Worm (Caenorhabditis elegans) whole organism, L1 larva: Measurements from ENCODE around the gene ins-23.

ENCODE experiments used
- C04F5.9 ChIP-seq: sonication (generic microtip); optimal IDR thresholded peaks from 2 replicates; lab custom pipeline; 2016; ENCODE audit warnings: missing genetic modification characterization, missing compliant biosample characterization
- C16A3.4 ChIP-seq: fragments of 150-350 bp; optimal IDR thresholded peaks from 2 replicates; lab custom pipeline; 2014; ENCODE audit warnings: missing biosample characterization, missing genetic modification characterization
- aly-2 ChIP-seq: fragments of 150-350 bp; optimal IDR thresholded peaks from 2 replicates; lab custom pipeline; 2014; ENCODE audit warnings: missing biosample characterization, missing genetic modification characterization
- ceh-8 ChIP-seq: fragments of 200-800 bp; sonication (Bioruptor generic); optimal IDR thresholded peaks from 2 replicates; lab custom pipeline; 2018; ENCODE audit warnings: mild to moderate bottlenecking, missing genetic modification characterization, moderate library complexity, missing compliant biosample characterization
- ceh-82 ChIP-seq, 3 experiments: fragments of 150-350 bp in 1 of 3; sonication (generic microtip) in 2 of 3; optimal IDR thresholded peaks; 2 replicates each; lab custom pipeline; 2014 to 2017; ENCODE audit warnings: missing biosample characterization in 3 of 3, missing genetic modification characterization in 3 of 3
- ces-1 ChIP-seq: fragments of 150-350 bp; optimal IDR thresholded peaks from 2 replicates; lab custom pipeline; 2014; ENCODE audit warnings: missing biosample characterization, missing genetic modification reagents, missing genetic modification characterization
- dpl-1 ChIP-seq, 3 experiments: fragments of 150-350 bp in 2 of 3; sonication (generic microtip) in 1 of 3; optimal IDR thresholded peaks; 2 replicates each; lab custom pipeline; 2014 to 2017; ENCODE audit warnings: missing biosample characterization in 3 of 3, missing genetic modification characterization in 3 of 3, missing genetic modification reagents in 3 of 3
- dsc-1 ChIP-seq: sonication (generic microtip); optimal IDR thresholded peaks from 2 replicates; lab custom pipeline; 2016; ENCODE audit warnings: mild to moderate bottlenecking, missing genetic modification characterization, missing compliant biosample characterization
- efl-1 ChIP-seq, 4 experiments: fragments of 150-350 bp; optimal IDR thresholded peaks in 3 of 4; peaks in 1 of 4; 1 replicate in 1 of 4; 2 replicates in 3 of 4; lab custom pipeline; 2014; ENCODE audit warnings: missing biosample characterization in 2 of 4, missing genetic modification characterization in 2 of 4, missing genetic modification reagents in 2 of 4
- egl-13 ChIP-seq: sonication (generic microtip); optimal IDR thresholded peaks from 2 replicates; lab custom pipeline; 2016; ENCODE audit warnings: missing genotype, missing genetic modification reagents, missing genetic modification characterization, missing compliant biosample characterization
- elt-3 ChIP-seq, 6 experiments: fragments of 150-350 bp in 1 of 6; sonication (generic microtip); optimal IDR thresholded peaks; 2 replicates each; lab custom pipeline; 2017 to 2018; ENCODE audit warnings: missing biosample characterization in 6 of 6, missing genetic modification characterization in 6 of 6, inconsistent platforms in 1 of 6
- fkh-10 ChIP-seq: sonication (generic microtip); optimal IDR thresholded peaks from 2 replicates; lab custom pipeline; 2017; ENCODE audit warnings: missing biosample characterization, missing genetic modification reagents, missing genetic modification characterization
- fkh-8 ChIP-seq: sonication (generic microtip); optimal IDR thresholded peaks from 2 replicates; lab custom pipeline; 2016; ENCODE audit warnings: mild to moderate bottlenecking, missing genetic modification characterization, missing compliant biosample characterization
- fos-1 ChIP-seq: fragments of 150-350 bp; optimal IDR thresholded peaks from 2 replicates; lab custom pipeline; 2014; ENCODE audit warnings: missing biosample characterization, missing genetic modification characterization
- grh-1 ChIP-seq: fragments of 200-800 bp; sonication (Bioruptor generic); IDR thresholded peaks from 2 replicates; pipeline ENCODE4 v1.3.6; 2022; ENCODE audit warnings: missing genetic modification reagents, missing genetic modification characterization, missing compliant biosample characterization
- hpl-2 ChIP-seq: fragments of 150-350 bp; optimal IDR thresholded peaks from 2 replicates; lab custom pipeline; 2014; ENCODE audit warnings: missing biosample characterization, missing genetic modification reagents, missing genetic modification characterization
- isw-1 ChIP-seq: fragments of 200-800 bp; sonication (Bioruptor generic); IDR thresholded peaks from 2 replicates; pipeline ENCODE4 v1.3.6; 2022; ENCODE audit warnings: missing genetic modification characterization, missing compliant biosample characterization
- lin-14 ChIP-seq: fragments of 200-800 bp; sonication (Bioruptor generic); optimal IDR thresholded peaks from 2 replicates; lab custom pipeline; 2018; ENCODE audit warnings: mild to moderate bottlenecking, missing genetic modification characterization, moderate library complexity, missing compliant biosample characterization
- lin-35 ChIP-seq, 2 experiments: fragments of 150-350 bp; optimal IDR thresholded peaks; 2 replicates each; lab custom pipeline; 2014; ENCODE audit warnings: missing biosample characterization in 2 of 2, missing genetic modification characterization in 2 of 2, missing genetic modification reagents in 2 of 2
- lin-39 ChIP-seq: fragments of 150-350 bp; optimal IDR thresholded peaks from 2 replicates; lab custom pipeline; 2014; ENCODE audit warnings: missing biosample characterization, missing genetic modification reagents, missing genetic modification characterization
- lsy-2 ChIP-seq, 2 experiments: fragments of 150-350 bp; optimal IDR thresholded peaks; 2 replicates each; lab custom pipeline; 2014; ENCODE audit warnings: missing biosample characterization in 2 of 2, missing genetic modification characterization in 2 of 2
- mab-9 ChIP-seq: fragments of 200-800 bp; sonication (Bioruptor generic); IDR thresholded peaks from 2 replicates; pipeline ENCODE4 v1.3.6; 2022; ENCODE audit warnings: missing genetic modification reagents, missing genetic modification characterization, missing compliant biosample characterization
- mdl-1 ChIP-seq, 2 experiments: fragments of 150-350 bp; optimal IDR thresholded peaks; 2 replicates each; lab custom pipeline; 2014 to 2017; ENCODE audit warnings: missing biosample characterization in 2 of 2, missing genetic modification characterization in 2 of 2, inconsistent platforms in 1 of 2
- mep-1 ChIP-seq: fragments of 150-350 bp; optimal IDR thresholded peaks from 2 replicates; lab custom pipeline; 2014; ENCODE audit warnings: missing biosample characterization, missing genetic modification characterization
- nhr-11 ChIP-seq: fragments of 150-350 bp; optimal IDR thresholded peaks from 2 replicates; lab custom pipeline; 2014; ENCODE audit warnings: missing biosample characterization, missing genetic modification characterization
- nhr-12 ChIP-seq: sonication (generic microtip); optimal IDR thresholded peaks from 2 replicates; lab custom pipeline; 2017; ENCODE audit warnings: missing biosample characterization, missing genetic modification characterization
- nhr-19 ChIP-seq: fragments of 200-800 bp; sonication (Bioruptor generic); conservative IDR thresholded peaks from 2 replicates; pipeline ENCODE4 v1.3.6; 2022; ENCODE audit warnings: missing genetic modification characterization, missing compliant biosample characterization
- nhr-237 ChIP-seq: fragments of 150-350 bp; optimal IDR thresholded peaks from 2 replicates; lab custom pipeline; 2014; ENCODE audit warnings: missing biosample characterization, missing genetic modification characterization
- nhr-47 ChIP-seq: sonication (generic microtip); optimal IDR thresholded peaks from 2 replicates; lab custom pipeline; 2016; ENCODE audit warnings: mild to moderate bottlenecking, missing genetic modification characterization, moderate library complexity, missing compliant biosample characterization
- nhr-71 ChIP-seq: sonication (generic microtip); optimal IDR thresholded peaks from 2 replicates; lab custom pipeline; 2016; ENCODE audit warnings: mild to moderate bottlenecking, missing genetic modification characterization, moderate library complexity, missing compliant biosample characterization
- nhr-76 ChIP-seq: sonication (generic microtip); optimal IDR thresholded peaks from 2 replicates; lab custom pipeline; 2017; ENCODE audit warnings: missing biosample characterization, missing genetic modification characterization
- pax-3 ChIP-seq: fragments of 200-800 bp; sonication (Bioruptor generic); optimal IDR thresholded peaks from 2 replicates; lab custom pipeline; 2018; ENCODE audit warnings: mild to moderate bottlenecking, missing genetic modification characterization, moderate library complexity, missing compliant biosample characterization
- rnt-1 ChIP-seq: sonication (generic microtip); optimal IDR thresholded peaks from 2 replicates; lab custom pipeline; 2016; ENCODE audit warnings: mild to moderate bottlenecking, missing genetic modification characterization, moderate library complexity, missing compliant biosample characterization
- skn-1 ChIP-seq: fragments of 150-350 bp; optimal IDR thresholded peaks from 2 replicates; lab custom pipeline; 2014; ENCODE audit warnings: missing biosample characterization, missing genetic modification characterization
- snpc-4 ChIP-seq: fragments of 150-350 bp; optimal IDR thresholded peaks from 2 replicates; lab custom pipeline; 2014; ENCODE audit warnings: missing biosample characterization, missing genetic modification characterization
- snu-23 ChIP-seq: sonication (generic microtip); optimal IDR thresholded peaks from 2 replicates; lab custom pipeline; 2016; ENCODE audit warnings: missing genetic modification characterization, missing compliant biosample characterization
- sox-4 ChIP-seq: sonication (generic microtip); optimal IDR thresholded peaks from 2 replicates; lab custom pipeline; 2016; ENCODE audit warnings: missing genetic modification characterization, missing compliant biosample characterization
- sup-37 ChIP-seq: fragments of 200-800 bp; sonication (Bioruptor generic); optimal IDR thresholded peaks from 2 replicates; lab custom pipeline; 2018; ENCODE audit warnings: mild to moderate bottlenecking, missing genetic modification characterization, missing compliant biosample characterization
- swsn-7 ChIP-seq: sonication (generic microtip); optimal IDR thresholded peaks from 2 replicates; lab custom pipeline; 2016; ENCODE audit warnings: missing genetic modification characterization, missing compliant biosample characterization
- tbx-2 ChIP-seq: sonication (generic microtip); optimal IDR thresholded peaks from 2 replicates; lab custom pipeline; 2016; ENCODE audit warnings: missing genetic modification characterization, missing compliant biosample characterization
- unc-86 ChIP-seq: sonication (generic microtip); optimal IDR thresholded peaks from 2 replicates; lab custom pipeline; 2016; ENCODE audit warnings: missing genetic modification characterization, missing compliant biosample characterization
- xbp-1 ChIP-seq: sonication (generic microtip); optimal IDR thresholded peaks from 2 replicates; lab custom pipeline; 2016; ENCODE audit warnings: missing genetic modification characterization, missing compliant biosample characterization

The ins-23 gene

DNA sequence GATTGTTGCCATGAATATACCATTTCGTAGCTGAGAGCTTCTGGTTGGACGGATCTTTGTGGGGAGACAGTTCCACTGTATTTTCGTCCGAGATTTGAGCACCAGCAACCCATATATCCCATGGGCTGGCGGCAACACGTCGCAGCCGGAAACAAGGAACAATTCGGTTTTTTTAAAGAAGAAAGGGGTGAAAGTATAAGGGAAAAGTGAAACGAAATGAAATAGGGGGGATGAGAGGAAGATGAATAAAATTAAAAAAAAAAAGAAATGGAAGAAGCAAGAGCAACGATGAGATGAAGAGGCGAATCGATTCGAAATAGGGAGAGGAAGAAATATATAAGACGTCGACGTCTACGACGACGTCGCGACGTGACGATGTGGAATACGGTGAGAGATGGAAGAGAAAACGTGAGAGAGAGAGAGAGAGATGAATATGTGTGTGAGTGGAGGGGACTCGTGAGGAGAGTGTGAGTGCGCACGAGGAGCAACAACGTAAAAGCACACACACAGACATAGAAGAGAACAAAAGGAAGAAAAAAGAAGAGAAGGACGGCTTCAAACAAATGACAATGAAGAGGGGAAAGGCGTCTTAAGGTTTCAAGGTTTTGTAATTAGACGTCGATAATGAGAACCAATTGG lies 11.5 kb upstream of the ins-23 start, which contains the start of gene rgs-1:
Gene rgs-1, minus strand, starts transcription at position 146 of the 639 bp plus-strand sequence.
- TF ChIP-seq lin-14 (peak; percentile 82), dpl-1 (GFP tag; optimal IDR thresholded peaks at IDR 0.05; lab: Kevin White, UChicago) (peak in 1 of 3 experiments; percentile 13), egl-13 (tag; lab: Kevin White, UChicago) (peak; percentile 10), snpc-4 (tag; lab: Kevin White, UChicago) (peak; percentile 34), fkh-8 (tag; lab: Kevin White, UChicago) (peak; percentile 79), elt-3 (tag; optimal IDR thresholded peaks at IDR 0.05; lab: Kevin White, UChicago) (no peak), dsc-1 (tag; lab: Kevin White, UChicago) (peak; percentile 61), hpl-2 (GFP tag; lab: Kevin White, UChicago) (no peak), swsn-7 (peak; percentile 43), unc-86 (tag; lab: Kevin White, UChicago) (peak; percentile 74), ceh-82 (tag; optimal IDR thresholded peaks at IDR 0.05; lab: Kevin White, UChicago) (peak; percentile 3 to 76 (median 11)), fkh-10 (GFP tag; lab: Kevin White, UChicago) (peak; percentile 61), mdl-1 (tag; optimal IDR thresholded peaks at IDR 0.05; lab: Kevin White, UChicago) (peak in 1 of 2 experiments; percentile 4), nhr-12 (tag; lab: Kevin White, UChicago) (no peak), isw-1 (GFP tag; lab: Robert Waterston, UW) (0 out of 2 replicates have a peak, but pooled peaks have one; percentile 6), C16A3.4 (no peak), pax-3 (tag; lab: Kevin White, UChicago) (no peak), mab-9 (no peak), skn-1 (tag; lab: Kevin White, UChicago) (peak; percentile 24), efl-1 (optimal IDR thresholded peaks at IDR 0.05; lab: Kevin White, UChicago) (peak; percentile 38 to 49), efl-1 (GFP tag; optimal IDR thresholded peaks at IDR 0.05 in 1 of 2; lab: Kevin White, UChicago) (no peak), nhr-47 (tag; lab: Kevin White, UChicago) (peak; percentile 61), nhr-19 (no peak), nhr-71 (peak; percentile 75), mep-1 (tag; lab: Kevin White, UChicago) (peak; percentile 49), lin-35 (GFP tag; optimal IDR thresholded peaks at IDR 0.05; lab: Kevin White, UChicago) (peak in 1 of 2 experiments; percentile 55), lsy-2 (tag; optimal IDR thresholded peaks at IDR 0.05; lab: Kevin White, UChicago) (peak; percentile 7 to 46), snu-23 (GFP tag; lab: Kevin White, UChicago) (peak; percentile 55), tbx-2 (tag; lab: Kevin White, UChicago) (peak; percentile 33), nhr-11 (no peak), xbp-1 (tag; lab: Kevin White, UChicago) (peak; percentile 49)
- TF ChIP-seq, all 84 proteins: peak for 22

DNA sequence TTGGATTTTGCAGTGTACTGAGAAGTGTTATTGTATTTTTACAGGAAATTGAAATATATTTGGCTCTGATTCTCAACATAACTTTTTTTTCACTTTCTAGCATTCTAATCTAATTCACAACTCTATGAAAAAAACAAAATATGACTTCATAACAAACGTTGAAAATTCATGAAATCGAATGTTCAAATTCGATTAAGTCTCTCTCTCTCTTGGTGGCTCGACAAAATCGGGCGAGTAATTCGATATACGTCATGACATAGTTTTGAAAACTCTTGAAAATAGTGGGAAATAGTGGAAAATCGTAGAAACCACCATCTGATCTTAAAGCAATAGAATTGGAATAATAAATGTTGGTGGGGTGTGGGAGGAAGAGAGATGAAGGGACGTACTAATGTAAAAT lies 10.0 kb upstream of the ins-23 start:
- TF ChIP-seq fkh-8 (tag; lab: Kevin White, UChicago) (peak; percentile 6), sup-37 (GFP tag; lab: Kevin White, UChicago) (no peak), ceh-8 (peak; percentile 43), snpc-4 (tag; lab: Kevin White, UChicago) (peak; percentile 25), C04F5.9 (no peak)

DNA sequence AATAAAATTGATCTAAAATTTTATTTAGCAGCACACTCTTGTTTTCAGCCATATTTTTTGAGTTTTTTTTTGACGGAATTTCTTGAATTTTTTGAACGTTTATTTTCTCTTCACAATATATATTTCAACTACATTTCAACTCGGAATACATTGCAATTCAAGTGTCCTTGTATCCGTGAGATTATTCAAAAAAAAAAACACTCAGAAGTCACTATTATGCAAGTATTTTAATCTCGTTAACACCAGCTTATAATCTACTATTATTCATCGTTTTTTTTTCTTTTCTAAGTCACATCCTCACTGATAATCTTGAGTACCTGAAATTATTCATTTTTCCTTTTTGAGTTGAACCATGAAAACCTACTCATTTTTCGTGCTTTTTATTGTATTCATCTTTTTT lies 4.6 kb upstream of the ins-23 start, which contains the start of gene ins-21:
Gene ins-21, plus strand, starts transcription at position 301 of the 400 bp plus-strand sequence.
- TF ChIP-seq lin-39 (tag; lab: Kevin White, UChicago) (no peak), dpl-1 (GFP tag; optimal IDR thresholded peaks at IDR 0.05; lab: Kevin White, UChicago) (no peak), lin-14 (no peak), grh-1 (GFP tag; lab: Robert Waterston, UW) (no peak), swsn-7 (no peak), lin-35 (GFP tag; optimal IDR thresholded peaks at IDR 0.05; lab: Kevin White, UChicago) (no peak), xbp-1 (tag; lab: Kevin White, UChicago) (no peak), skn-1 (tag; lab: Kevin White, UChicago) (no peak), nhr-237 (tag; lab: Kevin White, UChicago) (no peak), ces-1 (no peak), fos-1 (tag; lab: Kevin White, UChicago) (no peak), nhr-71 (no peak), sup-37 (GFP tag; lab: Kevin White, UChicago) (no peak), nhr-76 (tag; lab: Kevin White, UChicago) (no peak), nhr-47 (tag; lab: Kevin White, UChicago) (no peak), mab-9 (no peak), sox-4 (no peak), aly-2 (tag; lab: Kevin White, UChicago) (no peak), lsy-2 (tag; optimal IDR thresholded peaks at IDR 0.05; lab: Kevin White, UChicago) (no peak), rnt-1 (no peak)
- TF ChIP-seq, all 84 proteins: peak for 0
